Worm (Caenorhabditis elegans) whole organism, midembryonic: ENCODE measurements around the gene Y50D4A.5.

Experiments used
- T22C8.4 ChIP-seq: fragments of 200-800 bp; sonication (Bioruptor generic); IDR thresholded peaks from 2 replicates; pipeline ENCODE4 v1.3.6; 2022; ENCODE audit warnings: missing genetic modification characterization, missing compliant biosample characterization
- cog-1 ChIP-seq: sonication (generic microtip); optimal IDR thresholded peaks from 2 replicates; lab custom pipeline; 2016; ENCODE audit warnings: missing genetic modification characterization, missing compliant biosample characterization
- flt-1 ChIP-seq: fragments of 200-800 bp; sonication (Bioruptor generic); IDR thresholded peaks from 2 replicates; pipeline ENCODE4 v1.3.6; 2022; ENCODE audit warnings: missing genetic modification characterization, missing compliant biosample characterization
- klf-2 ChIP-seq: fragments of 200-800 bp; sonication (Bioruptor generic); conservative IDR thresholded peaks from 2 replicates; pipeline ENCODE4 v1.3.6; 2022; ENCODE audit warnings: missing genetic modification reagents, missing genetic modification characterization, missing compliant biosample characterization
- med-1 ChIP-seq: sonication (generic microtip); optimal IDR thresholded peaks from 2 replicates; lab custom pipeline; 2017; ENCODE audit warnings: missing genetic modification characterization, mild to moderate bottlenecking, missing compliant biosample characterization, antibody characterized with exemption, missing genetic modification reagents; ENCODE audit not compliant: insufficient read depth
- ref-1 ChIP-seq: fragments of 200-800 bp; sonication (Bioruptor generic); conservative IDR thresholded peaks from 2 replicates; pipeline ENCODE4 v1.3.6; 2022; ENCODE audit warnings: missing genetic modification reagents, missing genetic modification characterization, missing compliant biosample characterization
- tab-1 ChIP-seq: fragments of 200-800 bp; sonication (Bioruptor generic); IDR thresholded peaks from 2 replicates; pipeline ENCODE4 v1.3.6; 2022; ENCODE audit warnings: missing genetic modification characterization, missing compliant biosample characterization
- ztf-23 ChIP-seq: fragments of 200-800 bp; sonication (Bioruptor generic); IDR thresholded peaks from 2 replicates; pipeline ENCODE4 v1.3.6; 2022; ENCODE audit warnings: missing genetic modification reagents, missing genetic modification characterization, missing compliant biosample characterization
- ztf-29 ChIP-seq: fragments of 200-800 bp; sonication (Bioruptor generic); IDR thresholded peaks from 2 replicates; pipeline ENCODE4 v1.3.6; 2022; ENCODE audit warnings: missing genetic modification reagents, missing genetic modification characterization, missing compliant biosample characterization

Gene Y50D4A.5

ce11 chrV:1228884-1229662 lies 22.0 kb downstream of the Y50D4A.5 start:
- TF ChIP-seq flt-1 (GFP tag; lab: Robert Waterston, UW), result no peak
- TF ChIP-seq T22C8.4, result no peak
- TF ChIP-seq ref-1 (GFP tag; lab: Robert Waterston, UW), result no peak
- no peak for TF ChIP-seq cog-1 (tag; lab: Kevin White, UChicago)
- no peak for TF ChIP-seq ztf-23 (GFP tag; lab: Robert Waterston, UW)
- no peak for TF ChIP-seq med-1 (GFP tag; lab: Kevin White, UChicago)
- no peak for TF ChIP-seq ztf-29 (GFP tag; lab: Robert Waterston, UW)
- TF ChIP-seq klf-2 (GFP tag; lab: Robert Waterston, UW), result no peak
- no peak for TF ChIP-seq tab-1 (GFP tag; lab: Robert Waterston, UW)

DNA sequence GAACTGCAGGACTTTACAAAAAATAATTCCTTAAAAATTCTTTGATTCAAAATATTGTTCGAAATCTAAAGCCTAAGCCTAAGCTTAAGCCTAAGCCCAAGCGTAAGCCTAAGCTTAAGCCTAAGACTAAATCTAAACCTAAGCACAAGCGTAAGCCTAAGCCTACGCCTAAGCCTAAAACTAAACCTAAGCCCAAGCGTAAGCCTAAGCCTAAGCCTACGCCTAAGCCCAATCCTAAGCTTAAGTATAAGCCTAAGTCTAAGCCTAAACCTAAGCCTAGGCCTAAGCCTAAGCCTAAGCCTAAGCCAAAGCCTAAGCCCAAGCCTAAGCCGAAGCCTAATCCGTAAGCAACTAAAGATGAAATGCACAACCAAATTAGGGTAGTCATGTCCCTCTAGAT lies 23.4 kb downstream of the Y50D4A.5 start:
- TF ChIP-seq ztf-29 (GFP tag; lab: Robert Waterston, UW) (peak; percentile 76; the same call in 1 of the 2 replicates), klf-2 (GFP tag; lab: Robert Waterston, UW) (no peak)

DNA sequence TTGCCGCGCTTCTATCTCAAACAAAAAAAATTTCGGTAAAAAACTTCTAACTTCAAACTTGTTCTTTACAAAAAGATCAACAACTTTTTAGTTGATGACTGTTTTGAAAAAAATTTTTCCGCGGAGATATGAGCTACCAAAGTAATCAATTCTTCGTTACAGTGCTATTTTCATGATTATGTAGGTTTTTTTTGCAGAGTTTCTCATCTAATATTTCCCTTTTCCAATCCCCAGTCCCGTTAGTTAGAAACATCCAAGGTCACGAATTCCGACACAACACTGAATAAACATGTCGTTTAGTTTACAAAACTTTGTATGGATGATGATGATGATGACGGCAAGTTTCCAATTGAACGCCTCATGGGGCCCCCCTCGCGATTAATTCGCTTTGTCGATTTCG lies 25.5 kb downstream of the Y50D4A.5 start:
- TF ChIP-seq med-1 (GFP tag; lab: Kevin White, UChicago) (no peak), klf-2 (GFP tag; lab: Robert Waterston, UW) (no peak), ztf-23 (GFP tag; lab: Robert Waterston, UW) (no peak), ref-1 (GFP tag; lab: Robert Waterston, UW) (no peak), flt-1 (GFP tag; lab: Robert Waterston, UW) (no peak), tab-1 (GFP tag; lab: Robert Waterston, UW) (no peak), ztf-29 (GFP tag; lab: Robert Waterston, UW) (no peak), cog-1 (tag; lab: Kevin White, UChicago) (no peak), T22C8.4 (no peak)

- TF ChIP-seq klf-2 (GFP tag; lab: Robert Waterston, UW) (no peak), med-1 (GFP tag; lab: Kevin White, UChicago) (no peak), ref-1 (GFP tag; lab: Robert Waterston, UW) (no peak), T22C8.4 (no peak), tab-1 (GFP tag; lab: Robert Waterston, UW) (no peak), cog-1 (tag; lab: Kevin White, UChicago) (no peak), ztf-29 (GFP tag; lab: Robert Waterston, UW) (no peak), ztf-23 (GFP tag; lab: Robert Waterston, UW) (no peak), flt-1 (GFP tag; lab: Robert Waterston, UW) (no peak)
These were observed 28.2 kb downstream of the Y50D4A.5 start, which contains the start of gene madd-2 for ce11 chrV:1235355-1235754. Gene madd-2 (minus strand): TSS chrV:1235455.

DNA sequence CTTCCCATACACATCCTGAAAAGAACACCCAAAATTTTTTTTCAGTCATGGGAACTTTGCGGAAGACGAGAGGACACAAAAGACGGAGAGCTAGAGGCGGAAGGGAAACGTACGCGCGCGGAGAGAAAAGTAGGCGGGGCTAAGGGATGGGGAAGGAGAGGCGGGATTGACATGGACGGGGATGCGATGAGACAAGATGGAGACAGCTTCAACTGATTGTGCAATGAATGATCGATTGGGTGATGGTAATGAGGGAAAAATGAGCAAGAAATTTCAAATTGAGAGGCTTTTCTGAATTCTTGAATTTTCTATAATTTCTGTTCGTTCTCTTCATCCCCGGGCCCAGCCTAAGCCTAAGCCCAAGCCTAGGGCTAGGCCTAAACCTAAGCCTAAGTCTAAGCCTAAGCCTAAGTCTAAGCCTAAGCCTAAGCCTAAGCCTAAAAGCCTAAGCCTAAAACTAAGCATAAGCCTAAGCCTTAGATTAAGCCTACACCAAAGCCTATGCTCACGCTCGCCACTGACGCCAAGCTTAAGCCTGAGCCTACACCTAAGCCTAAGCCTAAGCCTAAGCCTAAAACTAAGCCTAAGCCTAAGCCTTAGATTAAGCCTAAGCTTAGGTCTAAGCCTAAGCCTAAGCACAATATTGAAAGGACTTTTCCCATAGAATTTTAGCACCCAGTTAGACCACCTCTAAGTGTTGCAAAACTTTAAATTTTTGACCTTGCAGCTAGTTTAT lies 29.4 kb downstream of the Y50D4A.5 start:
- TF ChIP-seq klf-2 (GFP tag; lab: Robert Waterston, UW), result no peak
- no peak for TF ChIP-seq ztf-23 (GFP tag; lab: Robert Waterston, UW)
- peak; percentile 83; the same call in 1 of the 2 replicates for TF ChIP-seq ztf-29 (GFP tag; lab: Robert Waterston, UW)
- TF ChIP-seq med-1 (GFP tag; lab: Kevin White, UChicago), result no peak
- no peak for TF ChIP-seq tab-1 (GFP tag; lab: Robert Waterston, UW)
- TF ChIP-seq flt-1 (GFP tag; lab: Robert Waterston, UW), result no peak
- no peak for TF ChIP-seq T22C8.4
- TF ChIP-seq cog-1 (tag; lab: Kevin White, UChicago), result no peak
- TF ChIP-seq ref-1 (GFP tag; lab: Robert Waterston, UW), result no peak

ce11 chrV:1242432-1242831 lies 35.3 kb downstream of the Y50D4A.5 start:
- no peak for TF ChIP-seq flt-1 (GFP tag; lab: Robert Waterston, UW)
- TF ChIP-seq cog-1 (tag; lab: Kevin White, UChicago), result no peak
- no peak for TF ChIP-seq ref-1 (GFP tag; lab: Robert Waterston, UW)
- TF ChIP-seq med-1 (GFP tag; lab: Kevin White, UChicago), result no peak
- 0 out of 2 replicates have a peak, but pooled peaks have one; percentile 33 for TF ChIP-seq klf-2 (GFP tag; lab: Robert Waterston, UW)

DNA sequence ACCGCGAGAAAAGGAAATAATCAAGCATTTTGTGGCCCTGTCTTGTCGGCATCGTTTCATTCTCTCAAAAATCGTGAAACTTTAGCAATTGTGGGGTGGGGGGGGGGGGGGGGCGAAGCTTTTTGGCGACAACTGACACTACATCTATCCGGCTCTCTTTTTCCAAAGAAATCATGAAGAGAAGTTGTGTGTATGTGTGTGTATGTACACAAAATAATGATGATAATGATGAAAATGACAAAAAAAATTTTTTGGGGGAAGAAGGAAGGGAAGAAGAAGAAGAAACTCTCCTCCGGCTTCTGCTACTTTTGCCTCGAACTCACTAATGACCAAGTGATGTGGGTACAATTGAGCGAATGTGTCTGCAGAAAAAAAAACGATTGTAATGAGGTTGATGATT lies 35.9 kb downstream of the Y50D4A.5 start:
- TF ChIP-seq ztf-29 (GFP tag; lab: Robert Waterston, UW) (no peak), tab-1 (GFP tag; lab: Robert Waterston, UW) (no peak), ref-1 (GFP tag; lab: Robert Waterston, UW) (no peak), cog-1 (tag; lab: Kevin White, UChicago) (no peak), flt-1 (GFP tag; lab: Robert Waterston, UW) (no peak)

DNA sequence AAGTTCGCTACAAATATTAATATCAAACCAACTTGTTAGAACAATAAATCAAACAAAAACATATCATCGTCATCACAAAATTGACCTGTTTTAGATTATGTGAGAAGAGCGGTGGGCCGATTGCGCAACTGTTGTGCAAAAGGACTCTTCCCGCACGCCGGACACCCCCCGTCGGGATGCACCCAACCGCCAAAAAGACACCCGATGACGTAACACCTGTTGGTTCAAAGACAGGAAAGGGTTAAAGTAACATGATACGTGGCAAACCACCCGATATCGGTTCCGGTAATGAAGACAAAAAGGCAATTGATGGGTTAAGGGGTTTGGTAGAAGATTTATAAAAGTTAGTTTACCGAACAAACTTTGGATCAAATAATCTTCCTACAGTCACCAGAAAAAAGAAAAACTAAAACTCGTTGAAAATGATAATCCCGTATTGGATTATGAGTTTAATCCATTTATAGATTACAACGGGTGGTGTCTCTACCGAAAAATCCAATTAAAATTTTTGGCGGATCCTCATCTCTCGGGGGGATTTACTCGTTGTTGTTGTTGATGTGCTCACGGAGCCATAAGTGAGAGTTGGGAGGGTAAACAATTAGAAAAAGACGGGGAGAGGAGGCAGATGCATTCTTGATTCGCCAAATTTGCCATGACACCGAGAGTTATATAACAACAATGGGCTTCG lies 37.1 kb downstream of the Y50D4A.5 start:
- TF ChIP-seq tab-1 (GFP tag; lab: Robert Waterston, UW) (no peak), ztf-29 (GFP tag; lab: Robert Waterston, UW) (no peak), ztf-23 (GFP tag; lab: Robert Waterston, UW) (no peak), ref-1 (GFP tag; lab: Robert Waterston, UW) (no peak), klf-2 (GFP tag; lab: Robert Waterston, UW) (no peak), flt-1 (GFP tag; lab: Robert Waterston, UW) (no peak), T22C8.4 (no peak), cog-1 (tag; lab: Kevin White, UChicago) (no peak), med-1 (GFP tag; lab: Kevin White, UChicago) (no peak)
